Fruit fly (Drosophila melanogaster): Measurements from ENCODE around the gene Thor.

The Thor gene

dm6 chr2L:3507209-3508164 lies 29.3 kb downstream of the Thor start, which contains the start of gene tim (continued):
- TF ChIP-seq CG7556 (GFP tag; optimal IDR thresholded peaks at IDR 0.05): peak; percentile 73
- TF ChIP-seq unc-4 (GFP tag; IDR thresholded peaks at IDR 0.05; ENCODE audit: partially characterized antibody): no peak
- no peak for TF ChIP-seq dmrt99B (tag; optimal IDR thresholded peaks at IDR 0.05)
- TF ChIP-seq crol (GFP tag; IDR thresholded peaks at IDR 0.05): 0 out of 2 replicates have a peak, but pooled peaks have one; percentile 32
- TF ChIP-seq pita (GFP tag; optimal IDR thresholded peaks at IDR 0.05): no peak
- no peak for TF ChIP-seq Fer1 (GFP tag; optimal IDR thresholded peaks at IDR 0.05)
- TF ChIP-seq CG16779 (GFP tag; IDR thresholded peaks at IDR 0.05): no peak
- TF ChIP-seq CG5245 (GFP tag; optimal IDR thresholded peaks at IDR 0.05): no peak
- TF ChIP-seq CG2202 (tag; optimal IDR thresholded peaks at IDR 0.05): no peak
- no peak for TF ChIP-seq CG17328 (GFP tag; IDR thresholded peaks at IDR 0.05)
- TF ChIP-seq chm (GFP tag; IDR thresholded peaks at IDR 0.05): no peak
- TF ChIP-seq CG7745 (tag; optimal IDR thresholded peaks at IDR 0.05): no peak
- peak; percentile 16 for TF ChIP-seq CG10654 (GFP tag; optimal IDR thresholded peaks at IDR 0.05)
- no peak for TF ChIP-seq CG32772 (GFP tag; IDR thresholded peaks at IDR 0.05)
- no peak for TF ChIP-seq CG9215 (GFP tag; IDR thresholded peaks at IDR 0.05)
- TF ChIP-seq dati (GFP tag; IDR thresholded peaks at IDR 0.05): no peak
- no peak for TF ChIP-seq Atf3 (GFP tag; optimal IDR thresholded peaks at IDR 0.05)
- no peak for TF ChIP-seq en (GFP tag; optimal IDR thresholded peaks at IDR 0.05)
- TF ChIP-seq Antp (GFP tag; optimal IDR thresholded peaks at IDR 0.05): no peak
- TF ChIP-seq twi (tag; optimal IDR thresholded peaks at IDR 0.05): no peak
- no peak for TF ChIP-seq CG1233 (GFP tag; optimal IDR thresholded peaks at IDR 0.05)
- TF ChIP-seq CG11456 (GFP tag; IDR thresholded peaks at IDR 0.05): 0 out of 3 replicates have a peak, but pooled peaks have one; percentile 44
- TF ChIP-seq jigr1 (GFP tag; IDR thresholded peaks at IDR 0.05): no peak
- TF ChIP-seq gro (GFP tag; optimal IDR thresholded peaks at IDR 0.05): no peak
- no peak for TF ChIP-seq CG2678 (tag; optimal IDR thresholded peaks at IDR 0.05)
- TF ChIP-seq CG8478 (optimal IDR thresholded peaks at IDR 0.05): no peak
- TF ChIP-seq CG17385 (GFP tag; optimal IDR thresholded peaks at IDR 0.05): peak; percentile 44
- TF ChIP-seq CG9609 (GFP tag; optimal IDR thresholded peaks at IDR 0.05): no peak
- TF ChIP-seq Kr (GFP tag; optimal IDR thresholded peaks at IDR 0.05): no peak
- TF ChIP-seq ham (GFP tag; IDR thresholded peaks at IDR 0.05): no peak
- TF ChIP-seq Optix (GFP tag; IDR thresholded peaks at IDR 0.05): no peak
- TF ChIP-seq CG17361 (GFP tag; IDR thresholded peaks at IDR 0.05): peak; percentile 51; the same call in 2 of the 3 replicates
- TF ChIP-seq Doc2 (GFP tag; IDR thresholded peaks at IDR 0.05): no peak
- TF ChIP-seq HmgZ (tag; optimal IDR thresholded peaks at IDR 0.05): no peak
- no peak for TF ChIP-seq Gsc (GFP tag; IDR thresholded peaks at IDR 0.05)
- TF ChIP-seq bigmax (GFP tag; optimal IDR thresholded peaks at IDR 0.05): no peak
- no peak for TF ChIP-seq eyg (GFP tag; optimal IDR thresholded peaks at IDR 0.05)
- no peak for TF ChIP-seq Oaz (GFP tag; IDR thresholded peaks at IDR 0.05)
- TF ChIP-seq abd-A (tag; optimal IDR thresholded peaks at IDR 0.05): no peak
- TF ChIP-seq Xrp1 (GFP tag; IDR thresholded peaks at IDR 0.05): 0 out of 2 replicates have a peak, but pooled peaks have one; percentile 16
- TF ChIP-seq CG12071 (GFP tag; optimal IDR thresholded peaks at IDR 0.05): no peak
- TF ChIP-seq CG14014 (GFP tag; IDR thresholded peaks at IDR 0.05): no peak; the same call in 1 of the 2 replicates
- TF ChIP-seq emc (GFP tag; optimal IDR thresholded peaks at IDR 0.05): no peak
- TF ChIP-seq Sox100B (GFP tag; optimal IDR thresholded peaks at IDR 0.05): no peak
- TF ChIP-seq tio (GFP tag; optimal IDR thresholded peaks at IDR 0.05): no peak
- no peak for TF ChIP-seq fru (optimal IDR thresholded peaks at IDR 0.05)
- no peak for TF ChIP-seq CG3995 (GFP tag; optimal IDR thresholded peaks at IDR 0.05)
- TF ChIP-seq Pdp1 (GFP tag; optimal IDR thresholded peaks at IDR 0.05): peak in 1 of 2 experiments; percentile 76
- no peak for TF ChIP-seq disco-r (GFP tag; optimal IDR thresholded peaks at IDR 0.05)
- TF ChIP-seq Hsf (GFP tag; optimal IDR thresholded peaks at IDR 0.05): no peak
- no peak for TF ChIP-seq CG7987 (GFP tag; optimal IDR thresholded peaks at IDR 0.05)
